Fruit fly (Drosophila melanogaster) whole organism, embryonic: Measurements from ENCODE around the gene CG32280.

Experiments
- Antp ChIP-seq: fragments of 200-800 bp; sonication (Bioruptor generic); optimal IDR thresholded peaks from 3 replicates; lab custom pipeline; 2016; ENCODE audit warnings: missing biosample characterization, missing genetic modification characterization
- B-H2 ChIP-seq: fragments of 200-800 bp; sonication (Bioruptor generic); optimal IDR thresholded peaks from 2 replicates; lab custom pipeline; 2018; ENCODE audit warnings: missing biosample characterization, mild to moderate bottlenecking, missing genetic modification characterization
- CG10267 ChIP-seq: fragments of 200-800 bp; sonication (Bioruptor generic); optimal IDR thresholded peaks from 2 replicates; lab custom pipeline; 2018; ENCODE audit warnings: missing biosample characterization, mild to moderate bottlenecking, missing genetic modification characterization, moderate library complexity
- CG10366 ChIP-seq: fragments of 200-800 bp; sonication (Bioruptor generic); IDR thresholded peaks from 2 replicates; pipeline ENCODE4 v1.3.6; 2022; ENCODE audit warnings: missing biosample characterization, missing genetic modification characterization
- CG12391 ChIP-seq: fragments of 200-800 bp; sonication (Bioruptor generic); optimal IDR thresholded peaks from 3 replicates; lab custom pipeline; 2018; ENCODE audit warnings: missing biosample characterization, mild to moderate bottlenecking, missing genetic modification characterization, moderate library complexity
- CG13123 ChIP-seq: fragments of 200-800 bp; sonication (Bioruptor generic); optimal IDR thresholded peaks from 2 replicates; lab custom pipeline; 2016; ENCODE audit warnings: missing biosample characterization, missing genetic modification characterization
- CG13424 ChIP-seq: fragments of 200-800 bp; sonication (Bioruptor generic); optimal IDR thresholded peaks from 2 replicates; lab custom pipeline; 2019; ENCODE audit warnings: missing biosample characterization, mild to moderate bottlenecking, missing genetic modification characterization, moderate library complexity
- CG13775 ChIP-seq: fragments of 200-800 bp; sonication (Bioruptor generic); optimal IDR thresholded peaks from 3 replicates; lab custom pipeline; 2017; ENCODE audit warnings: missing biosample characterization, mild to moderate bottlenecking, missing genetic modification characterization
- CG13894 ChIP-seq: fragments of 200-800 bp; sonication (Bioruptor generic); optimal IDR thresholded peaks from 3 replicates; lab custom pipeline; 2018; ENCODE audit warnings: missing biosample characterization, mild to moderate bottlenecking, missing genetic modification characterization, moderate library complexity
- CG15269 ChIP-seq: fragments of 200-800 bp; sonication (Bioruptor generic); optimal IDR thresholded peaks from 2 replicates; lab custom pipeline; 2018; ENCODE audit warnings: missing biosample characterization, mild to moderate bottlenecking, missing genetic modification characterization, moderate library complexity
- CG1529 ChIP-seq: fragments of 200-800 bp; sonication (Bioruptor generic); optimal IDR thresholded peaks from 3 replicates; lab custom pipeline; 2018; ENCODE audit warnings: missing biosample characterization, missing genetic modification characterization
- CG15696 ChIP-seq: fragments of 200-800 bp; sonication (Bioruptor generic); optimal IDR thresholded peaks from 2 replicates; lab custom pipeline; 2019; ENCODE audit warnings: missing biosample characterization, mild to moderate bottlenecking, missing genetic modification characterization, moderate library complexity
- CG17186 ChIP-seq: fragments of 200-800 bp; sonication (Bioruptor generic); optimal IDR thresholded peaks from 3 replicates; lab custom pipeline; 2017; ENCODE audit warnings: missing biosample characterization, missing genetic modification reagents, missing genetic modification characterization
- CG17829 ChIP-seq: fragments of 200-800 bp; optimal IDR thresholded peaks from 2 replicates; lab custom pipeline; 2019; ENCODE audit warnings: missing biosample characterization, mild to moderate bottlenecking, missing genetic modification characterization, moderate library complexity
- CG2116 ChIP-seq: fragments of 200-800 bp; sonication (Bioruptor generic); optimal IDR thresholded peaks from 3 replicates; lab custom pipeline; 2018; ENCODE audit warnings: missing biosample characterization, mild to moderate bottlenecking, missing genetic modification characterization
- CG30020 ChIP-seq: fragments of 200-800 bp; optimal IDR thresholded peaks from 2 replicates; lab custom pipeline; 2019; ENCODE audit warnings: missing biosample characterization, mild to moderate bottlenecking, missing genetic modification characterization, moderate library complexity
- CG33557 ChIP-seq: fragments of 200-800 bp; sonication (Bioruptor generic); optimal IDR thresholded peaks from 2 replicates; lab custom pipeline; 2019; ENCODE audit warnings: missing biosample characterization, mild to moderate bottlenecking, missing genetic modification characterization, moderate library complexity
- CG34422 ChIP-seq: fragments of 200-800 bp; sonication (Bioruptor generic); IDR thresholded peaks from 3 replicates; pipeline ENCODE4 v1.3.6; 2022; ENCODE audit warnings: missing biosample characterization, missing genetic modification characterization
- CG4424 ChIP-seq: fragments of 200-800 bp; sonication (Bioruptor generic); optimal IDR thresholded peaks from 3 replicates; lab custom pipeline; 2016; ENCODE audit warnings: missing biosample characterization, missing genetic modification characterization
- CG6765 ChIP-seq: fragments of 200-800 bp; sonication (Bioruptor generic); optimal IDR thresholded peaks from 3 replicates; lab custom pipeline; 2017; ENCODE audit warnings: missing biosample characterization, mild to moderate bottlenecking, missing genetic modification characterization
- CG9932 ChIP-seq: fragments of 200-800 bp; sonication (Bioruptor generic); IDR thresholded peaks from 2 replicates; pipeline ENCODE4 v1.3.6; 2022; ENCODE audit warnings: missing biosample characterization, missing genetic modification characterization
- CHES-1-like ChIP-seq: fragments of 200-800 bp; sonication (Bioruptor generic); optimal IDR thresholded peaks from 2 replicates; lab custom pipeline; 2016; ENCODE audit warnings: missing biosample characterization, missing genetic modification characterization
- CoRest ChIP-seq: fragments of 200-800 bp; sonication (Bioruptor generic); optimal IDR thresholded peaks from 3 replicates; lab custom pipeline; 2018; ENCODE audit warnings: missing biosample characterization, mild to moderate bottlenecking, missing genetic modification characterization, moderate library complexity
- D19A ChIP-seq: fragments of 200-800 bp; optimal IDR thresholded peaks from 3 replicates; lab custom pipeline; 2019; ENCODE audit warnings: missing biosample characterization, mild to moderate bottlenecking, missing genetic modification characterization, moderate library complexity
- Dip2 ChIP-seq: fragments of 200-800 bp; sonication (Bioruptor generic); IDR thresholded peaks from 2 replicates; pipeline ENCODE4 v1.3.6; 2022; ENCODE audit warnings: missing biosample characterization, missing genetic modification characterization
- Ets97D ChIP-seq: fragments of 200-800 bp; sonication (Bioruptor generic); optimal IDR thresholded peaks from 3 replicates; lab custom pipeline; 2016; ENCODE audit warnings: missing biosample characterization, missing genetic modification characterization
- HmgD ChIP-seq: fragments of 200-800 bp; sonication (Bioruptor generic); optimal IDR thresholded peaks from 3 replicates; lab custom pipeline; 2016; ENCODE audit warnings: missing biosample characterization, missing genetic modification characterization
- Jarid2 ChIP-seq: fragments of 200-800 bp; sonication (Bioruptor generic); optimal IDR thresholded peaks from 3 replicates; lab custom pipeline; 2017; ENCODE audit warnings: mild to moderate bottlenecking, missing biosample characterization, missing genetic modification reagents, missing genetic modification characterization
- Med ChIP-seq: fragments of 200-800 bp; sonication (Bioruptor generic); peaks from one replicate; lab custom pipeline; 2016; ENCODE audit warnings: missing biosample characterization, missing genetic modification characterization, mild to moderate bottlenecking, inconsistent platforms, moderate library complexity
- Meics ChIP-seq: fragments of 200-800 bp; sonication (Bioruptor generic); optimal IDR thresholded peaks from 2 replicates; lab custom pipeline; 2017; ENCODE audit warnings: missing biosample characterization, mild to moderate bottlenecking, missing genetic modification characterization
- Pdp1 ChIP-seq, 2 experiments: fragments of 200-800 bp; sonication (Bioruptor generic); optimal IDR thresholded peaks; 3 replicates each; lab custom pipeline; 2016; ENCODE audit warnings: missing biosample characterization in 2 of 2, missing genetic modification characterization in 2 of 2, mild to moderate bottlenecking in 1 of 2, moderate library complexity in 1 of 2
- TFAM ChIP-seq: fragments of 200-800 bp; sonication (Bioruptor generic); optimal IDR thresholded peaks from 2 replicates; lab custom pipeline; 2017; ENCODE audit warnings: missing biosample characterization, missing genetic modification characterization, inconsistent platforms
- Xrp1 ChIP-seq: fragments of 200-800 bp; sonication (Bioruptor generic); IDR thresholded peaks from 2 replicates; pipeline ENCODE4 v1.3.6; 2022; ENCODE audit warnings: missing biosample characterization, missing genetic modification characterization
- az2 ChIP-seq: fragments of 200-800 bp; sonication (Bioruptor generic); optimal IDR thresholded peaks from 3 replicates; lab custom pipeline; 2016; ENCODE audit warnings: missing biosample characterization, missing genetic modification characterization
- bcd ChIP-seq: fragments of 200-800 bp; sonication (Bioruptor generic); optimal IDR thresholded peaks from 2 replicates; lab custom pipeline; 2017; ENCODE audit warnings: missing biosample characterization, mild to moderate bottlenecking, missing genetic modification characterization
- chn ChIP-seq: fragments of 200-800 bp; sonication (Bioruptor generic); optimal IDR thresholded peaks from 2 replicates; lab custom pipeline; 2016; ENCODE audit warnings: missing biosample characterization, missing genetic modification characterization
- crol ChIP-seq: fragments of 200-800 bp; sonication (Bioruptor generic); IDR thresholded peaks from 2 replicates; pipeline ENCODE4 v1.3.6; 2022; ENCODE audit warnings: missing biosample characterization, missing genetic modification characterization
- dati ChIP-seq: fragments of 200-800 bp; sonication (Bioruptor generic); IDR thresholded peaks from 2 replicates; pipeline ENCODE4 v1.3.6; 2022; ENCODE audit warnings: missing biosample characterization, missing genetic modification characterization
- dpn ChIP-seq, 2 experiments: fragments of 200-800 bp; sonication (Bioruptor generic); optimal IDR thresholded peaks; 3 replicates each; lab custom pipeline; 2016; ENCODE audit warnings: missing biosample characterization in 2 of 2, missing genetic modification characterization in 2 of 2
- gem ChIP-seq: fragments of 200-800 bp; sonication (Bioruptor generic); optimal IDR thresholded peaks from 2 replicates; lab custom pipeline; 2019; ENCODE audit warnings: missing biosample characterization, mild to moderate bottlenecking, missing genetic modification characterization, moderate library complexity
- lab ChIP-seq: fragments of 200-800 bp; sonication (Bioruptor generic); optimal IDR thresholded peaks from 3 replicates; lab custom pipeline; 2017; ENCODE audit warnings: missing biosample characterization, missing genetic modification characterization, mild to moderate bottlenecking, moderate library complexity, missing genetic modification reagents
- scrt ChIP-seq: fragments of 200-800 bp; sonication (Bioruptor generic); optimal IDR thresholded peaks from 2 replicates; lab custom pipeline; 2018; ENCODE audit warnings: missing biosample characterization, mild to moderate bottlenecking, missing genetic modification characterization, moderate library complexity
- sens ChIP-seq: fragments of 200-800 bp; sonication (Bioruptor generic); peaks from one replicate; lab custom pipeline; 2016; ENCODE audit warnings: missing biosample characterization, missing genetic modification characterization
- slbo ChIP-seq: fragments of 200-800 bp; sonication (Bioruptor generic); IDR thresholded peaks from 2 replicates; pipeline ENCODE4 v1.3.6; 2022; ENCODE audit warnings: missing biosample characterization, missing genetic modification characterization
- stwl ChIP-seq: fragments of 200-800 bp; sonication (Bioruptor generic); optimal IDR thresholded peaks from 3 replicates; lab custom pipeline; 2018; ENCODE audit warnings: missing biosample characterization, mild to moderate bottlenecking, missing genetic modification characterization, moderate library complexity
- tap ChIP-seq: fragments of 200-800 bp; optimal IDR thresholded peaks from 3 replicates; lab custom pipeline; 2019; ENCODE audit warnings: missing biosample characterization, mild to moderate bottlenecking, missing genetic modification characterization, moderate library complexity
- tin ChIP-seq: fragments of 200-800 bp; sonication (Bioruptor generic); optimal IDR thresholded peaks from 3 replicates; lab custom pipeline; 2016; ENCODE audit warnings: missing biosample characterization, missing genetic modification characterization
- twi ChIP-seq: fragments of 200-800 bp; optimal IDR thresholded peaks from 2 replicates; lab custom pipeline; 2019; ENCODE audit warnings: missing biosample characterization, mild to moderate bottlenecking, missing genetic modification characterization, moderate library complexity

The CG32280 gene

dm6 chr3L:3143383-3143962 is 21.5 kb upstream of the CG32280 start, which contains the start of the genes CG11537 and Alg2 (continued):
- TF ChIP-seq lab (GFP tag; lab: Kevin White, UChicago), result peak; percentile 59
- TF ChIP-seq chn, result peak; percentile 8
- TF ChIP-seq CoRest, result peak; percentile 38
- no peak for TF ChIP-seq tap (tag; lab: Kevin White, UChicago)
- no peak for TF ChIP-seq Jarid2 (GFP tag; lab: Kevin White, UChicago)
- peak; percentile 11 for TF ChIP-seq CG4424 (GFP tag; lab: Kevin White, UChicago)
- TF ChIP-seq CG34422 (GFP tag; lab: Robert Waterston, UW), result 0 out of 3 replicates have a peak, but pooled peaks have one; percentile 39
- TF ChIP-seq dati (GFP tag; lab: Robert Waterston, UW), result no peak
- TF ChIP-seq CG17186 (GFP tag; lab: Kevin White, UChicago), result peak; percentile 24
- TF ChIP-seq Meics (GFP tag; lab: Kevin White, UChicago), result peak; percentile 39
- peak; percentile 0 for TF ChIP-seq CG15696 (tag; lab: Kevin White, UChicago)
- peak; percentile 44 for TF ChIP-seq CG10267
- peak; percentile 56 for TF ChIP-seq scrt (GFP tag; lab: Kevin White, UChicago)
- peak; percentile 25 for TF ChIP-seq CG13775 (GFP tag; lab: Kevin White, UChicago)
- TF ChIP-seq slbo, result peak; percentile 75
- peak; percentile 44 for TF ChIP-seq CG17829 (tag; lab: Kevin White, UChicago)
- peak; percentile 3 for TF ChIP-seq Ets97D
- TF ChIP-seq gem (tag; lab: Kevin White, UChicago), result peak; percentile 55
- TF ChIP-seq sens (GFP tag; lab: Kevin White, UChicago), result peak; percentile 56
- TF ChIP-seq CG6765, result no peak
- peak; percentile 42 for TF ChIP-seq tin (GFP tag; lab: Kevin White, UChicago)
- TF ChIP-seq CG13424 (tag; lab: Kevin White, UChicago), result peak; percentile 24
- TF ChIP-seq Dip2 (GFP tag; lab: Robert Waterston, UW), result no peak
- TF ChIP-seq CG13894, result peak; percentile 5
- no peak for TF ChIP-seq B-H2
- no peak for TF ChIP-seq dpn (GFP tag; optimal IDR thresholded peaks at IDR 0.05; lab: Kevin White, UChicago)
- TF ChIP-seq CG12391 (tag; lab: Kevin White, UChicago), result peak; percentile 47
- peak; percentile 26 for TF ChIP-seq CG15269
- no peak for TF ChIP-seq CG1529 (GFP tag; lab: Kevin White, UChicago)
- no peak for TF ChIP-seq CHES-1-like
- no peak for TF ChIP-seq TFAM (GFP tag; lab: Kevin White, UChicago)
- peak; percentile 26 for TF ChIP-seq CG30020
- peak; percentile 73 for TF ChIP-seq twi (tag; lab: Kevin White, UChicago)
- peak; percentile 29 for TF ChIP-seq CG10366
- TF ChIP-seq Antp (GFP tag; lab: Kevin White, UChicago), result no peak
- TF ChIP-seq D19A (tag; lab: Kevin White, UChicago), result peak; percentile 21
- peak; percentile 15 for TF ChIP-seq bcd
- TF ChIP-seq Pdp1 (GFP tag; optimal IDR thresholded peaks at IDR 0.05; lab: Kevin White, UChicago), result peak in 1 of 2 experiments; percentile 19
- no peak for TF ChIP-seq CG13123 (GFP tag; lab: Kevin White, UChicago)
- peak; percentile 35 for TF ChIP-seq CG2116 (GFP tag; lab: Kevin White, UChicago)
- TF ChIP-seq CG9932, result peak; percentile 61
- peak; percentile 17; the same call in 1 of the 2 replicates for TF ChIP-seq Xrp1
- TF ChIP-seq az2, result peak; percentile 13
- no peak for TF ChIP-seq CG33557
- TF ChIP-seq HmgD (GFP tag; lab: Kevin White, UChicago), result no peak
- peak; percentile 28 for TF ChIP-seq stwl
- peak; percentile 29 for TF ChIP-seq Med
- no peak for TF ChIP-seq crol
- TF ChIP-seq, all 482 proteins: peak for 106
